Worm (Caenorhabditis elegans) whole organism, midembryonic: ENCODE data around the gene F10C2.3.

Experiments used
- T22C8.4 ChIP-seq: fragments of 200-800 bp; sonication (Bioruptor generic); IDR thresholded peaks from 2 replicates; pipeline ENCODE4 v1.3.6; 2022; ENCODE audit warnings: missing genetic modification characterization, missing compliant biosample characterization
- cog-1 ChIP-seq: sonication (generic microtip); optimal IDR thresholded peaks from 2 replicates; lab custom pipeline; 2016; ENCODE audit warnings: missing genetic modification characterization, missing compliant biosample characterization
- med-1 ChIP-seq: sonication (generic microtip); optimal IDR thresholded peaks from 2 replicates; lab custom pipeline; 2017; ENCODE audit warnings: missing genetic modification characterization, mild to moderate bottlenecking, missing compliant biosample characterization, antibody characterized with exemption, missing genetic modification reagents; ENCODE audit not compliant: insufficient read depth
- ztf-23 ChIP-seq: fragments of 200-800 bp; sonication (Bioruptor generic); IDR thresholded peaks from 2 replicates; pipeline ENCODE4 v1.3.6; 2022; ENCODE audit warnings: missing genetic modification reagents, missing genetic modification characterization, missing compliant biosample characterization
- ztf-29 ChIP-seq: fragments of 200-800 bp; sonication (Bioruptor generic); IDR thresholded peaks from 2 replicates; pipeline ENCODE4 v1.3.6; 2022; ENCODE audit warnings: missing genetic modification reagents, missing genetic modification characterization, missing compliant biosample characterization

DNA sequence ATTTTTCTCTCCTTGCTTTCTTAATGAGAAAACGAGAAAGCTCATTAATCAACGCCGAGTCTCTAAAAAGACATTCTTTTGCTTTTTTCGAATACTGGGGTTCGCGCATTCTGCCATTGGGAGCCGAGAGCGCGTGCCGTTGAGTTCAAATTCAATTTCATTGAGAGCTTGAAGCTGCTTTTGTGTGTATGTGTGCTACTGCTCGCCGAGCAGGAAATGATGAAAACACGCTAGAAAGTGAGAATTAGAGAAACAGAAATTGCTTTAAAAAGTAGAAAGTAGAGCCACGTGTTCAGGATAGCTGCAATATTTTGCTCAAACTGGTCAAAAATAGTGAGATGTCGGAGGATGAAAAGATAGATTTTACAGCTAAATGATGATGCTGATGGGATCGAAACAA, 5.6 kb downstream of the F10C2.3 start:
- no peak for TF ChIP-seq T22C8.4 (GFP tag; lab: Robert Waterston, UW)
- TF ChIP-seq ztf-29 = no peak
- no peak for TF ChIP-seq ztf-23 (GFP tag; lab: Robert Waterston, UW)
- no peak for TF ChIP-seq med-1 (GFP tag; lab: Kevin White, UChicago)
- no peak for TF ChIP-seq cog-1 (tag; lab: Kevin White, UChicago)
